Fruit fly (Drosophila melanogaster): Measurements from ENCODE around the gene Reph.

The Reph gene

dm6 chr2L:3779143-3779788 lies 24.1 kb upstream of the Reph start:
- TF ChIP-seq CG10348 (GFP tag; IDR thresholded peaks at IDR 0.05) (no peak), CG9948 (tag; optimal IDR thresholded peaks at IDR 0.05) (peak; percentile 8), CG14655 (GFP tag; optimal IDR thresholded peaks at IDR 0.05) (peak; percentile 4)

DNA sequence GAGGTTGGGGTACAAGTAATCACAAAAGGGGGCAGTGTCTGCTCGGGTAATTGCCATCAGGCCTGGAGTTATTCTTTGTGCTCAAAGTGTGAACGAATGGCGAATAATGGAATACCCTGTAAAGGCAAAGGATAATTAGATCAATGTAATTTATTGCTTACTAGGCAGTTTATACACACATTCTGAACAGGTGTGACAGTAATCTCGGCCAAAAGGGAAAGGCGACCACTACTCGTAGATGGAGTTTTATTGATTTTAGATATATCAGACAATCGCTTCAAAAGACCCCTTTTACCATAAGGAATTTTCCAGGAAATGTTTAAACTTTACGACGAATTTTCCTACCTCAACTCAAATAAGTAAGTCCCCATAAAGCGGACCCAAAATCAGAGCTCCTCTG lies 22.8 kb upstream of the Reph start:
- no peak for TF ChIP-seq CG32121 (GFP tag; IDR thresholded peaks at IDR 0.05)
- peak; percentile 5 for TF ChIP-seq CG8159 (tag; optimal IDR thresholded peaks at IDR 0.05)

dm6 chr2L:3781132-3781877 lies 22.0 kb upstream of the Reph start:
- no peak for TF ChIP-seq gl (tag; optimal IDR thresholded peaks at IDR 0.05)
- TF ChIP-seq CG8301 (tag; optimal IDR thresholded peaks at IDR 0.05) = peak; percentile 44
- no peak for TF ChIP-seq CG10348 (GFP tag; IDR thresholded peaks at IDR 0.05)
- TF ChIP-seq fd96Ca (GFP tag; IDR thresholded peaks at IDR 0.05) = no peak
- TF ChIP-seq CG17806 (tag; optimal IDR thresholded peaks at IDR 0.05) = peak; percentile 42
- peak; percentile 47 for TF ChIP-seq Snoo (tag; optimal IDR thresholded peaks at IDR 0.05)
- peak; percentile 70 for TF ChIP-seq CG9948 (tag; optimal IDR thresholded peaks at IDR 0.05)
- no peak for TF ChIP-seq D1 (tag; optimal IDR thresholded peaks at IDR 0.05)
- TF ChIP-seq CG32121 (GFP tag; IDR thresholded peaks at IDR 0.05) = peak; percentile 52; the same call in 1 of the 2 replicates
- peak; percentile 30 for TF ChIP-seq Pif1B (GFP tag; optimal IDR thresholded peaks at IDR 0.05)
- TF ChIP-seq rn (GFP tag; IDR thresholded peaks at IDR 0.05) = 0 out of 2 replicates have a peak, but pooled peaks have one; percentile 22
- TF ChIP-seq CG8159 (tag; optimal IDR thresholded peaks at IDR 0.05) = peak; percentile 68
- TF ChIP-seq CG4496 (GFP tag; IDR thresholded peaks at IDR 0.05) = peak; percentile 85
- no peak for TF ChIP-seq Pif1A (GFP tag; optimal IDR thresholded peaks at IDR 0.05)
- TF ChIP-seq CG14655 (GFP tag; optimal IDR thresholded peaks at IDR 0.05) = peak; percentile 51
- TF ChIP-seq CG15710 (tag; optimal IDR thresholded peaks at IDR 0.05) = peak; percentile 82
- peak; percentile 32 for TF ChIP-seq CG34367 (tag; optimal IDR thresholded peaks at IDR 0.05)
- TF ChIP-seq Ets98B (GFP tag; IDR thresholded peaks at IDR 0.05) = peak; percentile 60
- TF ChIP-seq EcR (GFP tag; optimal IDR thresholded peaks at IDR 0.05) = peak; percentile 53
- peak; percentile 30 for TF ChIP-seq CG13204 (GFP tag; optimal IDR thresholded peaks at IDR 0.05)
- TF ChIP-seq CG12605 (GFP tag; IDR thresholded peaks at IDR 0.05) = no peak

DNA sequence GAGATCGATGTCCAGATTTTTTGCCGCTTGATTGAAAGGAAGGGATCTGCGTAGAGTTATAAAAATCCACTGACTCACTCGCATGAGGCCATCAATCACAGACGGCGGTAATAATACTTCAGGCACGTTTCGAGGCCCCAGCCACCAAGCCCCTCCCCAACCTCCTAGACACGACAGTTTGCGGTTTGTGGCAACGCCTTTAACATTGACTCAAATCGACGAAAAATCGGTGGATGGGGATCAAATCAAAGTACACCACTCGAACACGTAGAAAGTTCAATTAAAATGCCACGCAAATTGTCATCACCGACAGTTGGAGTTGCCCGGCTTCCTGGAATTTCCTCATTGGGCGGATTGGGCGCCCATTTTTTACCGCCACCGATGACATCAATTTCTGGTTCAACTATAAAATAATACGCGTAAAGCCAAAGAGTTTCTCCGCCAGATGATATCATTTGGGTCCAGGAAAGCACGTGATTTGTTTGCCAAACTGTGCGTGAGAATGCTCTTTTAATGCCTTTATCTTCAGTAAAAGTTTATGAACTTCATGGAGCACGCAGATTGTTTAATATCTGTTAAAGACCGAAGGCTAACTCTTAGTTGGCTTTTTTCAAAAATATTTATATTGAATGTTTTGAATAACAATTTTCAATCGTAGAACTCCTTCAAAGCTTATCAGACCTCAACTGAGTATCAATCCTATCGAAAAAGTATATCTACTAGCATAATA lies 18.9 kb upstream of the Reph start, which contains the start of gene CG31960:
TSS of gene CG31960 (plus strand) at position 680 of the 730 bp plus-strand sequence.
- no peak for TF ChIP-seq Pif1B (GFP tag; optimal IDR thresholded peaks at IDR 0.05)
- TF ChIP-seq CG32121 (GFP tag; IDR thresholded peaks at IDR 0.05) = no peak
- TF ChIP-seq Pif1A (GFP tag; optimal IDR thresholded peaks at IDR 0.05) = no peak
- no peak for TF ChIP-seq CG13204 (GFP tag; optimal IDR thresholded peaks at IDR 0.05)
- TF ChIP-seq CG34367 (tag; optimal IDR thresholded peaks at IDR 0.05) = no peak
- no peak for TF ChIP-seq D1 (tag; optimal IDR thresholded peaks at IDR 0.05)
- no peak for TF ChIP-seq CG9948 (tag; optimal IDR thresholded peaks at IDR 0.05)
- TF ChIP-seq CG12605 (GFP tag; IDR thresholded peaks at IDR 0.05) = no peak

DNA sequence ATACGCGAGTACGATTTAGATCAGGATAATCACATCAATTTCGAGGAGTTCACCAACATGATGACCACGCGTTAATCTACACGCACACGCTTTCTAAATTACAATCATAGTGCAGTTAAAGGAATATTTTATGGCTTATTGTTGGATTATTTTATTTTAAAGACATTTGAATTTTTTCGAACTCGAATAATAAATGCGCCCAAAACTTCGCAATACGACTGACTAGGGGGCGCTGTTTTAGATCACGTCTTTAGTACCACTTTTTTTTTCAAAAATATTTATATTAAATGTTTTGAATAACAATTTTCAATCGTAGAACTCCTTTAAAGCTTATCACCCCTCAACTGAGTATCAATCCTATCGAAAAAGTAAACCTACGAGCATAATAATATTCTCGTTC lies 17.9 kb upstream of the Reph start:
- no peak for TF ChIP-seq CG8301 (tag; optimal IDR thresholded peaks at IDR 0.05)
- no peak for TF ChIP-seq CG34367 (tag; optimal IDR thresholded peaks at IDR 0.05)
- TF ChIP-seq fd96Ca (GFP tag; IDR thresholded peaks at IDR 0.05) = no peak
- TF ChIP-seq Pif1B (GFP tag; optimal IDR thresholded peaks at IDR 0.05) = no peak
- TF ChIP-seq CG32121 (GFP tag; IDR thresholded peaks at IDR 0.05) = no peak
- TF ChIP-seq CG8159 (tag; optimal IDR thresholded peaks at IDR 0.05) = no peak
- TF ChIP-seq EcR (GFP tag; optimal IDR thresholded peaks at IDR 0.05) = no peak
- TF ChIP-seq CG4496 (GFP tag; IDR thresholded peaks at IDR 0.05) = no peak
- no peak for TF ChIP-seq D1 (tag; optimal IDR thresholded peaks at IDR 0.05)
- no peak for TF ChIP-seq Pif1A (GFP tag; optimal IDR thresholded peaks at IDR 0.05)
- no peak for TF ChIP-seq CG9948 (tag; optimal IDR thresholded peaks at IDR 0.05)

DNA sequence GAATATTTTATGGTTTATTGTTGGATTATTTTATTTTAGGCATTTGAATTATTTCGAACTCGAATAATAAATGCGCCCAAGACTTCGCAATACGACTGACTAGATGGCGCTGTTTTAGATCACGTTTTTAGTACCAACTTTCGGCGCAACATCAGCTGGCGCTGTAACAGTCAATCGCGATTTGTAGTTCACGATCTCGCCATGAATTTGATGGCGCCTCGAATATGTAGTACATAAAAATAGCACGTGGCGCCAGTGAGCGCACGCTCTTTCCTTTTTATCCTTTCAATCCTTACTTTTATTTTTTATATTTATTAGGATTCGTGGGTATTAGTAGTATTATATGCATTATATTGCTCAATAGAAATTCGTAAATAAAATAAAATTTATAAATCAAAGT lies 17.1 kb upstream of the Reph start:
- TF ChIP-seq CG15710 (tag; optimal IDR thresholded peaks at IDR 0.05) = peak; percentile 53
- peak; percentile 14; the same call in 1 of the 2 replicates for TF ChIP-seq CG12605 (GFP tag; IDR thresholded peaks at IDR 0.05)
- TF ChIP-seq gl (tag; optimal IDR thresholded peaks at IDR 0.05) = no peak
- no peak for TF ChIP-seq D1 (tag; optimal IDR thresholded peaks at IDR 0.05)
- peak; percentile 86 for TF ChIP-seq CG4496 (GFP tag; IDR thresholded peaks at IDR 0.05)
- TF ChIP-seq CG17806 (tag; optimal IDR thresholded peaks at IDR 0.05) = peak; percentile 20
- no peak for TF ChIP-seq Pif1B (GFP tag; optimal IDR thresholded peaks at IDR 0.05)
- peak; percentile 20; the same call in 1 of the 2 replicates for TF ChIP-seq Ets98B (GFP tag; IDR thresholded peaks at IDR 0.05)
- no peak for TF ChIP-seq CG8301 (tag; optimal IDR thresholded peaks at IDR 0.05)
- TF ChIP-seq CG34367 (tag; optimal IDR thresholded peaks at IDR 0.05) = no peak
- peak; percentile 42 for TF ChIP-seq Snoo (tag; optimal IDR thresholded peaks at IDR 0.05)
- no peak for TF ChIP-seq CG32121 (GFP tag; IDR thresholded peaks at IDR 0.05)
- TF ChIP-seq CG10348 (GFP tag; IDR thresholded peaks at IDR 0.05) = no peak
- peak; percentile 50 for TF ChIP-seq rn (GFP tag; IDR thresholded peaks at IDR 0.05)
